Fruit fly (Drosophila melanogaster) whole organism, prepupa: ENCODE measurements around the gene CG14054.

Experiments
- CG10669 ChIP-seq: fragments of 200-800 bp; sonication (Bioruptor generic); optimal IDR thresholded peaks from 3 replicates; lab custom pipeline; 2018; ENCODE audit warnings: missing biosample characterization, mild to moderate bottlenecking, missing genetic modification characterization, moderate library complexity
- CG16779 ChIP-seq: fragments of 200-800 bp; sonication (Bioruptor generic); optimal IDR thresholded peaks from 3 replicates; lab custom pipeline; 2017; ENCODE audit warnings: missing biosample characterization, mild to moderate bottlenecking, missing genetic modification characterization
- CG34406 ChIP-seq: fragments of 200-800 bp; sonication (Bioruptor generic); optimal IDR thresholded peaks from 3 replicates; lab custom pipeline; 2016; ENCODE audit warnings: missing biosample characterization, missing genetic modification characterization
- CG4318 ChIP-seq: fragments of 200-800 bp; sonication (Bioruptor generic); optimal IDR thresholded peaks from 3 replicates; lab custom pipeline; 2017; ENCODE audit warnings: missing biosample characterization, mild to moderate bottlenecking, missing genetic modification characterization
- CG6163 ChIP-seq: fragments of 200-800 bp; sonication (Bioruptor generic); IDR thresholded peaks from 3 replicates; pipeline ENCODE4 v1.3.6; 2022; ENCODE audit warnings: missing biosample characterization, missing genetic modification characterization
- CG6808 ChIP-seq: fragments of 200-800 bp; sonication (Bioruptor generic); optimal IDR thresholded peaks from 3 replicates; lab custom pipeline; 2017; ENCODE audit warnings: missing biosample characterization, missing genetic modification characterization, mild to moderate bottlenecking, moderate library complexity, missing genetic modification reagents
- CG6854 ChIP-seq: fragments of 200-800 bp; sonication (Bioruptor generic); optimal IDR thresholded peaks from 2 replicates; lab custom pipeline; 2017; ENCODE audit warnings: missing biosample characterization, mild to moderate bottlenecking, missing genetic modification characterization
- CG8119 ChIP-seq: fragments of 200-800 bp; sonication (Bioruptor generic); IDR thresholded peaks from 3 replicates; pipeline ENCODE4 v1.3.6; 2022; ENCODE audit warnings: missing biosample characterization, missing genetic modification characterization
- CG8319 ChIP-seq: fragments of 200-800 bp; sonication (Bioruptor generic); optimal IDR thresholded peaks from 3 replicates; lab custom pipeline; 2016; ENCODE audit warnings: missing biosample characterization, missing genetic modification characterization
- Eip75B ChIP-seq: fragments of 200-800 bp; sonication (Bioruptor generic); optimal IDR thresholded peaks from 3 replicates; lab custom pipeline; 2016; ENCODE audit warnings: missing biosample characterization, missing genetic modification characterization
- Eip78C ChIP-seq: fragments of 200-800 bp; sonication (Bioruptor generic); peaks from one replicate; lab custom pipeline; 2016; ENCODE audit warnings: missing biosample characterization, missing genetic modification characterization
- Eip93F ChIP-seq: fragments of 200-800 bp; sonication (Bioruptor generic); optimal IDR thresholded peaks from 2 replicates; lab custom pipeline; 2016; ENCODE audit warnings: missing biosample characterization, mild to moderate bottlenecking, missing genetic modification characterization
- Hr4 ChIP-seq: fragments of 200-800 bp; sonication (Bioruptor generic); optimal IDR thresholded peaks from 3 replicates; lab custom pipeline; 2016; ENCODE audit warnings: missing biosample characterization, missing genetic modification characterization
- Lpt ChIP-seq: fragments of 200-800 bp; sonication (Bioruptor generic); optimal IDR thresholded peaks from 3 replicates; lab custom pipeline; 2016; ENCODE audit warnings: missing biosample characterization, missing genetic modification characterization
- Met ChIP-seq: fragments of 200-800 bp; sonication (Bioruptor generic); optimal IDR thresholded peaks from 3 replicates; lab custom pipeline; 2016; ENCODE audit warnings: missing biosample characterization, missing genetic modification characterization
- OdsH ChIP-seq: fragments of 200-800 bp; sonication (Bioruptor generic); optimal IDR thresholded peaks from 3 replicates; lab custom pipeline; 2016; ENCODE audit warnings: missing biosample characterization, missing genetic modification characterization
- Smox ChIP-seq: fragments of 200-800 bp; sonication (Bioruptor generic); optimal IDR thresholded peaks from 3 replicates; lab custom pipeline; 2016; ENCODE audit warnings: missing biosample characterization, missing genetic modification characterization
- Sox102F ChIP-seq: fragments of 200-800 bp; sonication (Bioruptor generic); optimal IDR thresholded peaks from 2 replicates; lab custom pipeline; 2016; ENCODE audit warnings: missing biosample characterization, mild to moderate bottlenecking, missing genetic modification characterization
- Sox14 ChIP-seq: fragments of 200-800 bp; sonication (Bioruptor generic); optimal IDR thresholded peaks from 3 replicates; lab custom pipeline; 2016; ENCODE audit warnings: missing biosample characterization, missing genetic modification characterization
- Sox15 ChIP-seq: fragments of 200-800 bp; sonication (Bioruptor generic); optimal IDR thresholded peaks from 3 replicates; lab custom pipeline; 2016; ENCODE audit warnings: missing biosample characterization, missing genetic modification characterization
- acj6 ChIP-seq: fragments of 200-800 bp; sonication (Bioruptor generic); optimal IDR thresholded peaks from 3 replicates; lab custom pipeline; 2016; ENCODE audit warnings: missing biosample characterization, missing genetic modification characterization
- cyc ChIP-seq: fragments of 200-800 bp; sonication (Bioruptor generic); optimal IDR thresholded peaks from 3 replicates; lab custom pipeline; 2016; ENCODE audit warnings: missing biosample characterization, missing genetic modification characterization
- dac ChIP-seq: fragments of 200-800 bp; sonication (Bioruptor generic); optimal IDR thresholded peaks from 2 replicates; lab custom pipeline; 2017; ENCODE audit warnings: missing biosample characterization, mild to moderate bottlenecking, missing genetic modification characterization
- dsx ChIP-seq: fragments of 200-800 bp; optimal IDR thresholded peaks from 3 replicates; lab custom pipeline; 2019; ENCODE audit warnings: missing biosample characterization, mild to moderate bottlenecking, missing genetic modification characterization, moderate library complexity; ENCODE audit not compliant: poor library complexity, severe bottlenecking
- eg ChIP-seq: fragments of 200-800 bp; sonication (Bioruptor generic); IDR thresholded peaks from 3 replicates; pipeline ENCODE4 v1.3.6; 2022; ENCODE audit warnings: missing biosample characterization, missing genetic modification characterization
- esn ChIP-seq: fragments of 200-800 bp; sonication (Bioruptor generic); optimal IDR thresholded peaks from 2 replicates; lab custom pipeline; 2016; ENCODE audit warnings: missing biosample characterization, mild to moderate bottlenecking, missing genetic modification characterization, moderate library complexity
- fd85E ChIP-seq: fragments of 200-800 bp; sonication (Bioruptor generic); optimal IDR thresholded peaks from 3 replicates; lab custom pipeline; 2016; ENCODE audit warnings: missing biosample characterization, missing genetic modification characterization
- fkh ChIP-seq: fragments of 200-800 bp; sonication (Bioruptor generic); optimal IDR thresholded peaks from 3 replicates; lab custom pipeline; 2017; ENCODE audit warnings: missing biosample characterization, mild to moderate bottlenecking, missing genetic modification characterization, moderate library complexity
- pdm3 ChIP-seq: fragments of 200-800 bp; sonication (Bioruptor generic); optimal IDR thresholded peaks from 3 replicates; lab custom pipeline; 2016; ENCODE audit warnings: missing biosample characterization, missing genetic modification characterization
- salr ChIP-seq, 2 experiments: fragments of 200-800 bp; sonication (Bioruptor generic); optimal IDR thresholded peaks; 3 replicates each; lab custom pipeline; 2016 to 2018; ENCODE audit warnings: missing biosample characterization in 2 of 2, missing genetic modification characterization in 2 of 2, mild to moderate bottlenecking in 1 of 2
- ss ChIP-seq, 2 experiments: fragments of 200-800 bp; sonication (Bioruptor generic); optimal IDR thresholded peaks; 2 replicates in 1 of 2; 3 replicates in 1 of 2; lab custom pipeline; 2017 to 2018; ENCODE audit warnings: mild to moderate bottlenecking in 2 of 2, missing biosample characterization in 2 of 2, missing genetic modification characterization in 2 of 2, moderate library complexity in 1 of 2
- svp ChIP-seq: fragments of 200-800 bp; sonication (Bioruptor generic); peaks from one replicate; lab custom pipeline; 2016; ENCODE audit warnings: missing biosample characterization, missing genetic modification characterization
- topi ChIP-seq: fragments of 200-800 bp; sonication (Bioruptor generic); optimal IDR thresholded peaks from 3 replicates; lab custom pipeline; 2016; ENCODE audit warnings: missing biosample characterization, missing genetic modification characterization
- vri ChIP-seq: fragments of 200-800 bp; sonication (Bioruptor generic); optimal IDR thresholded peaks from 3 replicates; lab custom pipeline; 2016; ENCODE audit warnings: missing biosample characterization, mild to moderate bottlenecking, missing genetic modification characterization

The CG14054 gene

DNA sequence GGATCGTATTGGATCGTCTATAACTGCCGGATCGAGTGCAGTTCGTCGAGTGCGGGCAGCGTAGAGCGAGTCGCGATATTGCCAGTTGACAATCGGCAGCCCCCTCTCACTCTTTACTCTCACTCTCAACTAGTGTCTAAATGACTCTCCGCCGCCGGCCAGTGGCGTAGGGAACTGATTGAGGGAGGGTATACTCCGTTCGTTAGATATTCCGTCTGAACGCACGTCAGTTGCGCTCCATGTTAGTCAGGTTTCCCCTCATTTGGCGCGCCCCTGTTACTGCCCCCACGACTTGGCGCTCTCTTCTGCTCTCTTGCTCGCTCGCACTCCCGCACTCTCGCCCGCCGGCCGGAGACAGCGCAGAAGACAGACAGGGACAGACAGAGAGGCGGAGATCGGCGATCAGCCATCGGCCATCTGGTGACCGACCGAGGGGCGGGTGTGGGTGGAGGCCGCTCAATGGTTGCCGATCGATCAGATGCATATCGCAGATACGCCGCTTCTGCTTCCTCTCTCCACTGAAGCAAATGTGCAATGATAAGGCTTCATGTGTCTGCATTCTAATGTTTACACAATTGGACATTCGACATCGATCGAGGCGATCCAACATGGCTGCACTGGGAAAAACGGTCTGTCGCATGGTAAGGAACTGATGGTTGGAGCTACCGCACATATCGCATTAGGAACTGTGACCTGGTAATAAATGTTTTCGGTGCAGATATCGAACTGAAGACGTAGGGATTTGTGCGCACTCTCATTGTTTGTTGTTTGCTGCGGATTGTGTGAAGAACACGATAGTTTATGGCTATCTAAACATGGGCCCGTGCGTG lies 15.9 kb downstream of the CG14054 start, which contains the start of gene moody (continued):
- TF ChIP-seq Sox14 (peak; percentile 95), OdsH (peak; percentile 90), dsx (GFP tag; lab: Kevin White, UChicago) (peak; percentile 82), acj6 (GFP tag; lab: Kevin White, UChicago) (peak; percentile 90), pdm3 (peak; percentile 96), Eip75B (GFP tag; lab: Kevin White, UChicago) (peak; percentile 93), CG10669 (peak; percentile 90), eg (peak; percentile 99), CG6163 (peak; percentile 99), Hr4 (GFP tag; lab: Kevin White, UChicago) (peak; percentile 95), CG4318 (GFP tag; lab: Kevin White, UChicago) (peak; percentile 93), CG34406 (peak; percentile 90), Sox102F (peak; percentile 92), CG6854 (GFP tag; lab: Kevin White, UChicago) (peak; percentile 80), CG16779 (tag; lab: Kevin White, UChicago) (peak; percentile 95), fkh (GFP tag; lab: Kevin White, UChicago) (peak; percentile 84), cyc (GFP tag; lab: Kevin White, UChicago) (peak; percentile 95), CG6808 (GFP tag; lab: Kevin White, UChicago) (peak; percentile 89), Smox (peak; percentile 92), Sox15 (GFP tag; lab: Kevin White, UChicago) (peak; percentile 90), esn (peak; percentile 93), topi (GFP tag; lab: Kevin White, UChicago) (peak; percentile 91), salr (GFP tag; optimal IDR thresholded peaks at IDR 0.05; lab: Kevin White, UChicago) (peak; percentile 84 to 85), ss (GFP tag; optimal IDR thresholded peaks at IDR 0.05; lab: Kevin White, UChicago) (peak; percentile 88 to 92), fd85E (GFP tag; lab: Kevin White, UChicago) (peak; percentile 83), Lpt (GFP tag; lab: Kevin White, UChicago) (peak; percentile 92), CG8119 (GFP tag; lab: Robert Waterston, UW) (peak; percentile 94), Eip93F (peak; percentile 74)

DNA sequence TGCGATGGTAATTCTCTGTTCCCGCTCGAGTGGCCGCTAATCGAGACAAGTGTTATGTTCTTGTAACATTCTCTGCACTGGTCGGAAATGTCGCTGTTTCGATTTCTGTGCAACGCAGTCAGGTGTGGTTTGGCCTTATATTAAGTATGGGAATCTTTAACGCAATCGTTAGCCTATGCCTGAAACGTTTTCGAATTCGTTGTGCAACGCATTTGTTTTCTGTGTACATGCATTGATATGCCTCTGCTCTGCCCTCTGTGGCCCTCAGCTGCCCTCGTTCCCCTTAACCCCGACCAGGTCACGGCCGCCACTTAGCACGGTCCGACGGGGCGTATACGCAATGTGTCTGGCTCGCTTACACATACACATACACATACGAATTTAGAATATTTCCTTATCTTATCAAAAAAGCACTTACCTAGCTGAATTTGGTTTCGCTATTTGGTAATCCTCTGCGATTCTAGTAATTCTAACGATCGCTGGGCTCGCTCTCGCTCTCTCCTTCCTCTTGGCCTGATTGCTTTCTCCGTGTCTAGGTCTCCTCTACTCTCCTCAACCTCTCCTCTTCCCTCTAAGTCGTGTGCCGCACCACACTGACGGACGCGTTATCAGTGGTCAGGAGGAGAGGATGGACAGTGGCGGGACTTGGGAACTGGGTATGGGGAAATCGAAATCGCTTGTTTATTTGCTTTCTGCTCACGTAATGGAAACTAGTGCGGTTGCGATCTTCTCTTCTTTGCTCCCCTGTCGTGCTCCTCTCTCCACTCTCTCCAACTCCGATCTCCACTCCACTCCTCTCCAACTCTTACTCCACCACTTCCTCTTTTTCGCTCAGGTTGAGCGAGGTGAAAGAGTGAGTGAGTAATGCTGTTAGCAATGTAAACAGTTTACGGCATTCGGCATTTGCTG lies 17.1 kb downstream of the CG14054 start:
- TF ChIP-seq Met (peak; percentile 31), OdsH (no peak), fkh (GFP tag; lab: Kevin White, UChicago) (peak; percentile 51), dac (GFP tag; lab: Kevin White, UChicago) (no peak), Sox102F (no peak), CG6854 (GFP tag; lab: Kevin White, UChicago) (no peak), Eip93F (no peak), Sox15 (GFP tag; lab: Kevin White, UChicago) (no peak), Hr4 (GFP tag; lab: Kevin White, UChicago) (no peak), CG8319 (GFP tag; lab: Kevin White, UChicago) (no peak), Eip78C (peak; percentile 33), CG6808 (GFP tag; lab: Kevin White, UChicago) (no peak), vri (GFP tag; lab: Kevin White, UChicago) (peak; percentile 87), svp (GFP tag; lab: Kevin White, UChicago) (peak; percentile 70)
